Worm (Caenorhabditis elegans): ENCODE data around the gene ppfr-4.

- TF ChIP-seq jun-1 (tag; optimal IDR thresholded peaks at IDR 0.05) (no peak), Y75B8A.6 (GFP tag; IDR thresholded peaks at IDR 0.05) (no peak), dmd-8 (GFP tag; IDR thresholded peaks at IDR 0.05) (no peak), nhr-41 (GFP tag; IDR thresholded peaks at IDR 0.05) (no peak), lir-3 (tag; optimal IDR thresholded peaks at IDR 0.05) (no peak), fos-1 (tag; optimal IDR thresholded peaks at IDR 0.05) (no peak), ces-1 (GFP tag; optimal IDR thresholded peaks at IDR 0.05) (no peak)
Observed at ce11 chrIII:2622870-2623269, 3.1 kb downstream of the ppfr-4 start, which contains the start of gene Y71H2B.2.

All from whole organism, L4 larva.